Fruit fly (Drosophila melanogaster) whole organism, embryonic: ENCODE measurements around the gene halo.

Experiments
- CG10979 ChIP-seq: fragments of 200-800 bp; sonication (Bioruptor generic); optimal IDR thresholded peaks from 2 replicates; lab custom pipeline; 2018; ENCODE audit warnings: missing biosample characterization, mild to moderate bottlenecking, missing genetic modification characterization, moderate library complexity
- CG11504 ChIP-seq: fragments of 200-800 bp; sonication (Bioruptor generic); optimal IDR thresholded peaks from 3 replicates; lab custom pipeline; 2019; ENCODE audit warnings: missing biosample characterization, mild to moderate bottlenecking, missing genetic modification characterization, moderate library complexity
- CG12219 ChIP-seq: fragments of 200-800 bp; sonication (Bioruptor generic); optimal IDR thresholded peaks from 3 replicates; lab custom pipeline; 2018; ENCODE audit warnings: missing biosample characterization, mild to moderate bottlenecking, missing genetic modification characterization
- CG12391 ChIP-seq: fragments of 200-800 bp; sonication (Bioruptor generic); optimal IDR thresholded peaks from 3 replicates; lab custom pipeline; 2018; ENCODE audit warnings: missing biosample characterization, mild to moderate bottlenecking, missing genetic modification characterization, moderate library complexity
- CG14710 ChIP-seq: fragments of 200-800 bp; sonication (Bioruptor generic); optimal IDR thresholded peaks from 3 replicates; lab custom pipeline; 2019; ENCODE audit warnings: missing biosample characterization, mild to moderate bottlenecking, missing genetic modification characterization, moderate library complexity
- CG15269 ChIP-seq: fragments of 200-800 bp; sonication (Bioruptor generic); optimal IDR thresholded peaks from 2 replicates; lab custom pipeline; 2018; ENCODE audit warnings: missing biosample characterization, mild to moderate bottlenecking, missing genetic modification characterization, moderate library complexity
- CG1602 ChIP-seq: fragments of 200-800 bp; sonication (Bioruptor generic); optimal IDR thresholded peaks from 3 replicates; lab custom pipeline; 2016; ENCODE audit warnings: missing biosample characterization, missing genetic modification characterization
- CG17829 ChIP-seq: fragments of 200-800 bp; optimal IDR thresholded peaks from 2 replicates; lab custom pipeline; 2019; ENCODE audit warnings: missing biosample characterization, mild to moderate bottlenecking, missing genetic modification characterization, moderate library complexity
- CG18262 ChIP-seq: fragments of 200-800 bp; optimal IDR thresholded peaks from 3 replicates; lab custom pipeline; 2019; ENCODE audit warnings: missing biosample characterization, mild to moderate bottlenecking, missing genetic modification characterization, moderate library complexity
- CG1832 ChIP-seq: fragments of 200-800 bp; sonication (Bioruptor generic); optimal IDR thresholded peaks from 2 replicates; lab custom pipeline; 2017; ENCODE audit warnings: missing biosample characterization, mild to moderate bottlenecking, missing genetic modification characterization, inconsistent platforms
- CG2199 ChIP-seq: fragments of 200-800 bp; sonication (Bioruptor generic); IDR thresholded peaks from 3 replicates; pipeline ENCODE4 v1.3.6; 2022; ENCODE audit warnings: missing biosample characterization, missing genetic modification characterization
- CG31441 ChIP-seq: fragments of 200-800 bp; sonication (Bioruptor generic); IDR thresholded peaks from 2 replicates; pipeline ENCODE4 v1.3.6; 2022; ENCODE audit warnings: missing biosample characterization, missing genetic modification characterization
- CG4328 ChIP-seq: fragments of 200-800 bp; sonication (Bioruptor generic); optimal IDR thresholded peaks from 3 replicates; lab custom pipeline; 2017; ENCODE audit warnings: missing biosample characterization, missing genetic modification reagents, missing genetic modification characterization
- CG4617 ChIP-seq: fragments of 200-800 bp; sonication (Bioruptor generic); optimal IDR thresholded peaks from 3 replicates; lab custom pipeline; 2016; ENCODE audit warnings: missing biosample characterization, missing genetic modification characterization, borderline replicate concordance
- CG4854 ChIP-seq: fragments of 200-800 bp; sonication (Bioruptor generic); optimal IDR thresholded peaks from 2 replicates; lab custom pipeline; 2016; ENCODE audit warnings: missing biosample characterization, missing genetic modification characterization, inconsistent platforms
- CG7556 ChIP-seq: fragments of 200-800 bp; sonication (Bioruptor generic); optimal IDR thresholded peaks from 2 replicates; lab custom pipeline; 2017; ENCODE audit warnings: missing biosample characterization, mild to moderate bottlenecking, missing genetic modification characterization
- CG7745 ChIP-seq: fragments of 200-800 bp; sonication (Bioruptor generic); optimal IDR thresholded peaks from 2 replicates; lab custom pipeline; 2018; ENCODE audit warnings: missing biosample characterization, mild to moderate bottlenecking, missing genetic modification characterization, moderate library complexity
- CG8281 ChIP-seq: fragments of 200-800 bp; sonication (Bioruptor generic); optimal IDR thresholded peaks from 2 replicates; lab custom pipeline; 2018; ENCODE audit warnings: missing biosample characterization, mild to moderate bottlenecking, missing genetic modification characterization, moderate library complexity
- CG9727 ChIP-seq: fragments of 200-800 bp; sonication (Bioruptor generic); optimal IDR thresholded peaks from 3 replicates; lab custom pipeline; 2017; ENCODE audit warnings: missing biosample characterization, mild to moderate bottlenecking, missing genetic modification characterization
- Camta ChIP-seq: fragments of 200-800 bp; sonication (Bioruptor generic); optimal IDR thresholded peaks from 2 replicates; lab custom pipeline; 2016; ENCODE audit warnings: missing biosample characterization, missing genetic modification characterization
- HLHmδ ChIP-seq: fragments of 200-800 bp; sonication (Bioruptor generic); optimal IDR thresholded peaks from 2 replicates; lab custom pipeline; 2018; ENCODE audit warnings: missing biosample characterization, mild to moderate bottlenecking, missing genetic modification characterization, moderate library complexity
- Hey ChIP-seq: fragments of 200-800 bp; sonication (Bioruptor generic); optimal IDR thresholded peaks from 3 replicates; lab custom pipeline; 2018; ENCODE audit warnings: missing biosample characterization, mild to moderate bottlenecking, missing genetic modification characterization
- Hr51 ChIP-seq, 2 experiments: fragments of 200-800 bp; sonication (Bioruptor generic); optimal IDR thresholded peaks; 2 replicates in 1 of 2; 3 replicates in 1 of 2; lab custom pipeline; 2016 to 2018; ENCODE audit warnings: missing biosample characterization in 2 of 2, missing genetic modification characterization in 2 of 2, mild to moderate bottlenecking in 1 of 2, moderate library complexity in 1 of 2
- Meics ChIP-seq: fragments of 200-800 bp; sonication (Bioruptor generic); optimal IDR thresholded peaks from 2 replicates; lab custom pipeline; 2017; ENCODE audit warnings: missing biosample characterization, mild to moderate bottlenecking, missing genetic modification characterization
- NK7.1 ChIP-seq: fragments of 200-800 bp; sonication (Bioruptor generic); optimal IDR thresholded peaks from 3 replicates; lab custom pipeline; 2016; ENCODE audit warnings: missing biosample characterization, missing genetic modification characterization
- PHDP ChIP-seq: fragments of 200-800 bp; sonication (Bioruptor generic); optimal IDR thresholded peaks from 3 replicates; lab custom pipeline; 2018; ENCODE audit warnings: missing biosample characterization, mild to moderate bottlenecking, missing genetic modification characterization, moderate library complexity
- Xbp1 ChIP-seq: fragments of 200-800 bp; sonication (Bioruptor generic); optimal IDR thresholded peaks from 3 replicates; lab custom pipeline; 2016; ENCODE audit warnings: missing biosample characterization, mild to moderate bottlenecking, missing genetic modification characterization
- bsh ChIP-seq, 2 experiments: fragments of 200-800 bp; sonication (Bioruptor generic); optimal IDR thresholded peaks; 2 replicates each; lab custom pipeline; 2017 to 2018; ENCODE audit warnings: mild to moderate bottlenecking in 2 of 2, missing biosample characterization in 2 of 2, missing genetic modification characterization in 2 of 2, moderate library complexity in 1 of 2
- crol ChIP-seq: fragments of 200-800 bp; sonication (Bioruptor generic); IDR thresholded peaks from 2 replicates; pipeline ENCODE4 v1.3.6; 2022; ENCODE audit warnings: missing biosample characterization, missing genetic modification characterization
- danr ChIP-seq: fragments of 200-800 bp; sonication (Bioruptor generic); IDR thresholded peaks from 2 replicates; pipeline ENCODE4 v1.3.6; 2022; ENCODE audit warnings: missing biosample characterization, missing genetic modification characterization
- dysf ChIP-seq: fragments of 200-800 bp; sonication (Bioruptor generic); IDR thresholded peaks from 3 replicates; pipeline ENCODE4 v1.3.6; 2022; ENCODE audit warnings: missing biosample characterization, missing genetic modification characterization
- fd64A ChIP-seq: fragments of 200-800 bp; sonication (Bioruptor generic); optimal IDR thresholded peaks from 3 replicates; lab custom pipeline; 2018; ENCODE audit warnings: missing biosample characterization, mild to moderate bottlenecking, missing genetic modification characterization
- fd96Cb ChIP-seq: fragments of 200-800 bp; sonication (Bioruptor generic); optimal IDR thresholded peaks from 2 replicates; lab custom pipeline; 2018; ENCODE audit warnings: missing biosample characterization, mild to moderate bottlenecking, missing genetic modification characterization, moderate library complexity
- fru ChIP-seq: fragments of >200 bp; optimal IDR thresholded peaks from 2 replicates; lab custom pipeline; 2017
- ham ChIP-seq: fragments of 200-800 bp; sonication (Bioruptor generic); IDR thresholded peaks from 2 replicates; pipeline ENCODE4 v1.3.6; 2022; ENCODE audit warnings: missing biosample characterization, missing genetic modification characterization
- hkb ChIP-seq, 2 experiments: fragments of 200-800 bp in 1 of 2; fragments of >200 bp in 1 of 2; sonication (Bioruptor generic) in 1 of 2; IDR thresholded peaks in 1 of 2; optimal IDR thresholded peaks in 1 of 2; 2 replicates each; pipeline versions ENCODE4 v1.3.6 to Lab custom; 2017 to 2022; ENCODE audit warnings: missing biosample characterization in 1 of 2, missing genetic modification characterization in 1 of 2
- ind ChIP-seq: fragments of 200-800 bp; sonication (Bioruptor generic); optimal IDR thresholded peaks from 3 replicates; lab custom pipeline; 2016; ENCODE audit warnings: missing biosample characterization, missing genetic modification characterization
- lilli ChIP-seq: fragments of 200-800 bp; sonication (Bioruptor generic); optimal IDR thresholded peaks from 3 replicates; lab custom pipeline; 2016; ENCODE audit warnings: missing biosample characterization, missing genetic modification characterization
- nmo ChIP-seq: fragments of 200-800 bp; sonication (Bioruptor generic); optimal IDR thresholded peaks from 2 replicates; lab custom pipeline; 2018; ENCODE audit warnings: missing biosample characterization, mild to moderate bottlenecking, missing genetic modification characterization, moderate library complexity
- oc ChIP-seq: fragments of 200-800 bp; sonication (Bioruptor generic); optimal IDR thresholded peaks from 2 replicates; lab custom pipeline; 2018; ENCODE audit warnings: missing biosample characterization, mild to moderate bottlenecking, missing genetic modification characterization, moderate library complexity
- onecut ChIP-seq: fragments of 200-800 bp; sonication (Bioruptor generic); IDR thresholded peaks from 2 replicates; pipeline ENCODE4 v1.3.6; 2022; ENCODE audit warnings: missing biosample characterization, missing genetic modification characterization
- psq ChIP-seq: fragments of 200-800 bp; sonication (Bioruptor generic); optimal IDR thresholded peaks from 2 replicates; lab custom pipeline; 2017; ENCODE audit warnings: missing biosample characterization, missing genetic modification characterization
- tna ChIP-seq: fragments of 200-800 bp; sonication (Bioruptor generic); IDR thresholded peaks from 2 replicates; pipeline ENCODE4 v1.3.6; 2022; ENCODE audit warnings: missing biosample characterization, missing genetic modification characterization; ENCODE audit not compliant: partially characterized antibody
- trh ChIP-seq: fragments of 200-800 bp; sonication (Bioruptor generic); optimal IDR thresholded peaks from 2 replicates; lab custom pipeline; 2016; ENCODE audit warnings: missing biosample characterization, missing genetic modification characterization
- ttk ChIP-seq: fragments of 200-800 bp; sonication (Bioruptor generic); IDR thresholded peaks from 2 replicates; pipeline ENCODE4 v2.1.2; 2022; ENCODE audit warnings: missing biosample characterization, missing genetic modification characterization
- wek ChIP-seq: fragments of 200-800 bp; sonication (Bioruptor generic); optimal IDR thresholded peaks from 3 replicates; lab custom pipeline; 2018; ENCODE audit warnings: missing biosample characterization, mild to moderate bottlenecking, missing genetic modification characterization, moderate library complexity
- z ChIP-seq: fragments of 200-800 bp; sonication (Bioruptor generic); IDR thresholded peaks from 3 replicates; pipeline ENCODE4 v1.3.6; 2022; ENCODE audit warnings: missing biosample characterization, missing genetic modification characterization
- zfh1 ChIP-seq: fragments of 200-800 bp; sonication (Bioruptor generic); IDR thresholded peaks from 3 replicates; pipeline ENCODE4 v1.3.6; 2022; ENCODE audit warnings: missing biosample characterization, missing genetic modification characterization

halo gene

DNA sequence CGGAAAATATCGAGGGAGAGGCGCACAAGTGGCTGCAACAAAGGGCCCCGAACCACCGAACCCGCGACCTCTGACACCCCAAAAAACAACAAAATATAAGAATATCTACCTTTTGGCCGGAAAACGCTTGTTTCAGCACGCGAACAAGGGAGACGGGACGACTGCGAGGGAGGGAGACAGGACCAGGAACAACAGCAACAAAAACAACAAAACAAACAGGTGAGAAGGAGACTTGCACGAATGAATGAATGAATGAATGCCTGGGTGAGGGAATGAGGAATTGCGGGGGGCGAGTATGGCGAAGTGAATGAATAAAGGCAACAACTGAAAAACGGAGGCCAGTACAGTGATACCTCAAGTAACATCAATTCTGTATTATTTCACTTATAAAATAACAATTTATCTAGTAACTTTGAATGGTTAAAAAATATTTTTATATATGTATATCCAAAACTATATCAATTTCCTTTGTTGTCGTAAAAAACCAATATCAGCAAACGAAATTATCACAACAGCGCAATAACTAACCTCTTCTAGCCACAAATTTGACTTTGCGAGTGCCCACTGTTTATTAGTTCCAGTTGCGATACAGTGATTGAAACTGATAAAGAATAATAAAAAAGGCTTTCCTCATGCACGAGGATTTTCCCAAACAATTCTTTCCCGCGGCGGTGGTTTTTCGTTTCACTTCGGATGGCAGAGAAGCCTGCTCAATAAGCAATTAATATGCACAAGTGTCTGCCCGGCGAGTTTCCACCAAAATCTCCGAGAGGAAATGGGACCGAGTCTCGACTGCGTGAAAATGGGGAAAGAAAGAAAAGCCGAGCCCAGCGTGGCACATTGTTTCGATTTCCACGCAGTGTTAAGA, 39.0 kb upstream of the halo start (continued):
- TF ChIP-seq dysf: 0 out of 3 replicates have a peak, but pooled peaks have one; percentile 20
- no peak for TF ChIP-seq Camta (GFP tag; lab: Kevin White, UChicago)
- TF ChIP-seq CG4617 (GFP tag; lab: Kevin White, UChicago): no peak
- no peak for TF ChIP-seq wek
- no peak for TF ChIP-seq oc (tag; lab: Kevin White, UChicago)
- TF ChIP-seq fru: peak; percentile 49
- TF ChIP-seq CG8281 (tag; lab: Kevin White, UChicago): peak; percentile 99
- TF ChIP-seq psq (GFP tag; lab: Kevin White, UChicago): peak; percentile 19
- TF ChIP-seq onecut (GFP tag; lab: Robert Waterston, UW): 0 out of 2 replicates have a peak, but pooled peaks have one; percentile 29
- TF ChIP-seq fd64A (GFP tag; lab: Kevin White, UChicago): no peak
- peak; percentile 6 for TF ChIP-seq Xbp1
- peak; percentile 41 for TF ChIP-seq nmo (GFP tag; lab: Kevin White, UChicago)
- no peak for TF ChIP-seq HLHmδ
- TF ChIP-seq CG12219 (GFP tag; lab: Kevin White, UChicago): no peak
- peak; percentile 97 for TF ChIP-seq CG2199 (GFP tag; lab: Robert Waterston, UW)
- TF ChIP-seq zfh1 (GFP tag; lab: Robert Waterston, UW): 0 out of 3 replicates have a peak, but pooled peaks have one; percentile 48
- peak; percentile 50 for TF ChIP-seq CG10979 (tag; lab: Kevin White, UChicago)
- peak; percentile 2 for TF ChIP-seq CG1602 (GFP tag; lab: Kevin White, UChicago)
- no peak for TF ChIP-seq danr (GFP tag; lab: Robert Waterston, UW)
- TF ChIP-seq NK7.1: no peak
- peak; percentile 51 for TF ChIP-seq CG11504
- no peak for TF ChIP-seq CG7745 (tag; lab: Kevin White, UChicago)
- peak; percentile 20 for TF ChIP-seq CG17829 (tag; lab: Kevin White, UChicago)
- no peak for TF ChIP-seq hkb (optimal IDR thresholded peaks at IDR 0.05; lab: Kevin White, UChicago)
- no peak for TF ChIP-seq hkb (GFP tag; IDR thresholded peaks at IDR 0.05; lab: Robert Waterston, UW)
- peak; percentile 56 for TF ChIP-seq CG9727
- no peak for TF ChIP-seq CG4854 (GFP tag; lab: Kevin White, UChicago)
- TF ChIP-seq CG1832 (GFP tag; lab: Kevin White, UChicago): peak; percentile 52
- TF ChIP-seq CG31441 (GFP tag; lab: Robert Waterston, UW): peak; percentile 37; the same call in 1 of the 2 replicates
- peak; percentile 14 for TF ChIP-seq lilli (GFP tag; lab: Kevin White, UChicago)
- no peak for TF ChIP-seq tna (GFP tag; lab: Robert Waterston, UW)
- TF ChIP-seq z (GFP tag; lab: Robert Waterston, UW): no peak
- TF ChIP-seq Meics (GFP tag; lab: Kevin White, UChicago): peak; percentile 24
- TF ChIP-seq CG4328 (GFP tag; lab: Kevin White, UChicago): no peak
- TF ChIP-seq CG18262 (tag; lab: Kevin White, UChicago): peak; percentile 59
- peak; percentile 24 for TF ChIP-seq CG7556 (GFP tag; lab: Kevin White, UChicago)
- peak; percentile 6 for TF ChIP-seq ind (GFP tag; lab: Kevin White, UChicago)
- peak; percentile 4 for TF ChIP-seq CG15269
- peak; percentile 21 for TF ChIP-seq fd96Cb (tag; lab: Kevin White, UChicago)
- peak; percentile 40 for TF ChIP-seq CG12391 (tag; lab: Kevin White, UChicago)
- no peak for TF ChIP-seq trh (GFP tag; lab: Kevin White, UChicago)
- no peak for TF ChIP-seq ham (GFP tag; lab: Robert Waterston, UW)
- TF ChIP-seq crol (GFP tag; lab: Robert Waterston, UW): peak; percentile 82
- TF ChIP-seq bsh (GFP tag; optimal IDR thresholded peaks at IDR 0.05; lab: Kevin White, UChicago): peak in 1 of 2 experiments; percentile 41
- peak; percentile 33 for TF ChIP-seq CG14710
- no peak for TF ChIP-seq ttk (GFP tag; lab: Robert Waterston, UW)
- TF ChIP-seq PHDP (tag; lab: Kevin White, UChicago): peak; percentile 12
- no peak for TF ChIP-seq Hey
- TF ChIP-seq Hr51 (GFP tag; optimal IDR thresholded peaks at IDR 0.05; lab: Kevin White, UChicago): peak in 1 of 2 experiments; percentile 8
